Fruit fly (Drosophila melanogaster) whole organism, prepupa: ENCODE data around the gene Fpgs1.

Experiments used
- Blimp-1 ChIP-seq: fragments of 200-800 bp; sonication (Bioruptor generic); optimal IDR thresholded peaks from 3 replicates; lab custom pipeline; 2017; ENCODE audit warnings: missing biosample characterization, missing genetic modification characterization, mild to moderate bottlenecking, moderate library complexity, missing genetic modification reagents
- CG10631 ChIP-seq: fragments of 200-800 bp; sonication (Bioruptor generic); optimal IDR thresholded peaks from 2 replicates; lab custom pipeline; 2016; ENCODE audit warnings: missing biosample characterization, missing genetic modification characterization
- CG11294 ChIP-seq: fragments of 200-800 bp; sonication (Bioruptor generic); IDR thresholded peaks from 2 replicates; pipeline ENCODE4 v1.3.6; 2022; ENCODE audit warnings: missing biosample characterization, missing genetic modification characterization
- CG11762 ChIP-seq: fragments of 200-800 bp; sonication (Bioruptor generic); optimal IDR thresholded peaks from 3 replicates; lab custom pipeline; 2016; ENCODE audit warnings: missing biosample characterization, missing genetic modification characterization; ENCODE audit not compliant: insufficient read depth
- CG11902 ChIP-seq: fragments of 200-800 bp; sonication (Bioruptor generic); optimal IDR thresholded peaks from 3 replicates; lab custom pipeline; 2016; ENCODE audit warnings: missing biosample characterization, missing genetic modification characterization
- CG15336 ChIP-seq: fragments of 200-800 bp; sonication (Bioruptor generic); IDR thresholded peaks from 2 replicates; pipeline ENCODE4 v1.3.6; 2022; ENCODE audit warnings: missing biosample characterization, missing genetic modification characterization
- CG1621 ChIP-seq: fragments of 200-800 bp; sonication (Bioruptor generic); optimal IDR thresholded peaks from 3 replicates; lab custom pipeline; 2018; ENCODE audit warnings: missing biosample characterization, mild to moderate bottlenecking, missing genetic modification characterization
- CG31627 ChIP-seq: fragments of 200-800 bp; sonication (Bioruptor generic); optimal IDR thresholded peaks from 3 replicates; lab custom pipeline; 2016; ENCODE audit warnings: missing biosample characterization, missing genetic modification characterization
- CG32006 ChIP-seq: fragments of 200-800 bp; sonication (Bioruptor generic); optimal IDR thresholded peaks from 3 replicates; lab custom pipeline; 2017; ENCODE audit warnings: missing biosample characterization, mild to moderate bottlenecking, missing genetic modification characterization
- CG3919 ChIP-seq: fragments of 200-800 bp; sonication (Bioruptor generic); optimal IDR thresholded peaks from 3 replicates; lab custom pipeline; 2016; ENCODE audit warnings: missing biosample characterization, missing genetic modification characterization
- CG6163 ChIP-seq: fragments of 200-800 bp; sonication (Bioruptor generic); IDR thresholded peaks from 3 replicates; pipeline ENCODE4 v1.3.6; 2022; ENCODE audit warnings: missing biosample characterization, missing genetic modification characterization
- CG6276 ChIP-seq: fragments of 200-800 bp; sonication (Bioruptor generic); optimal IDR thresholded peaks from 2 replicates; lab custom pipeline; 2017; ENCODE audit warnings: missing biosample characterization, mild to moderate bottlenecking, missing genetic modification characterization
- CG6792 ChIP-seq: fragments of 200-800 bp; sonication (Bioruptor generic); optimal IDR thresholded peaks from 3 replicates; lab custom pipeline; 2016; ENCODE audit warnings: missing biosample characterization, missing genetic modification characterization
- CG6808 ChIP-seq: fragments of 200-800 bp; sonication (Bioruptor generic); optimal IDR thresholded peaks from 3 replicates; lab custom pipeline; 2017; ENCODE audit warnings: missing biosample characterization, missing genetic modification characterization, mild to moderate bottlenecking, moderate library complexity, missing genetic modification reagents
- CG8119 ChIP-seq: fragments of 200-800 bp; sonication (Bioruptor generic); IDR thresholded peaks from 3 replicates; pipeline ENCODE4 v1.3.6; 2022; ENCODE audit warnings: missing biosample characterization, missing genetic modification characterization
- CG9139 ChIP-seq: fragments of 200-800 bp; sonication (Bioruptor generic); optimal IDR thresholded peaks from 3 replicates; lab custom pipeline; 2017; ENCODE audit warnings: missing biosample characterization, mild to moderate bottlenecking, missing genetic modification characterization
- Eip78C ChIP-seq: fragments of 200-800 bp; sonication (Bioruptor generic); peaks from one replicate; lab custom pipeline; 2016; ENCODE audit warnings: missing biosample characterization, missing genetic modification characterization
- Eip93F ChIP-seq: fragments of 200-800 bp; sonication (Bioruptor generic); optimal IDR thresholded peaks from 2 replicates; lab custom pipeline; 2016; ENCODE audit warnings: missing biosample characterization, mild to moderate bottlenecking, missing genetic modification characterization
- Ets96B ChIP-seq: fragments of 200-800 bp; optimal IDR thresholded peaks from 2 replicates; lab custom pipeline; 2019; ENCODE audit warnings: missing biosample characterization, mild to moderate bottlenecking, missing genetic modification characterization, moderate library complexity
- Gug ChIP-seq: fragments of 200-800 bp; sonication (Bioruptor generic); IDR thresholded peaks from 2 replicates; pipeline ENCODE4 v1.3.6; 2022; ENCODE audit warnings: missing biosample characterization, missing genetic modification characterization
- Hr38 ChIP-seq: sonication (Bioruptor generic); optimal IDR thresholded peaks from 2 replicates; lab custom pipeline; 2016; ENCODE audit warnings: missing biosample characterization, missing genetic modification characterization
- Hr39 ChIP-seq: fragments of 200-800 bp; sonication (Bioruptor generic); optimal IDR thresholded peaks from 2 replicates; lab custom pipeline; 2016; ENCODE audit warnings: missing biosample characterization, missing genetic modification characterization
- Hr4 ChIP-seq: fragments of 200-800 bp; sonication (Bioruptor generic); optimal IDR thresholded peaks from 3 replicates; lab custom pipeline; 2016; ENCODE audit warnings: missing biosample characterization, missing genetic modification characterization
- Lpt ChIP-seq: fragments of 200-800 bp; sonication (Bioruptor generic); optimal IDR thresholded peaks from 3 replicates; lab custom pipeline; 2016; ENCODE audit warnings: missing biosample characterization, missing genetic modification characterization
- Met ChIP-seq: fragments of 200-800 bp; sonication (Bioruptor generic); optimal IDR thresholded peaks from 3 replicates; lab custom pipeline; 2016; ENCODE audit warnings: missing biosample characterization, missing genetic modification characterization
- Sox102F ChIP-seq: fragments of 200-800 bp; sonication (Bioruptor generic); optimal IDR thresholded peaks from 2 replicates; lab custom pipeline; 2016; ENCODE audit warnings: missing biosample characterization, mild to moderate bottlenecking, missing genetic modification characterization
- Sox14 ChIP-seq: fragments of 200-800 bp; sonication (Bioruptor generic); optimal IDR thresholded peaks from 3 replicates; lab custom pipeline; 2016; ENCODE audit warnings: missing biosample characterization, missing genetic modification characterization
- achi ChIP-seq: fragments of 200-800 bp; sonication (Bioruptor generic); optimal IDR thresholded peaks from 3 replicates; lab custom pipeline; 2016; ENCODE audit warnings: missing biosample characterization, missing genetic modification characterization
- acj6 ChIP-seq: fragments of 200-800 bp; sonication (Bioruptor generic); optimal IDR thresholded peaks from 3 replicates; lab custom pipeline; 2016; ENCODE audit warnings: missing biosample characterization, missing genetic modification characterization
- cyc ChIP-seq: fragments of 200-800 bp; sonication (Bioruptor generic); optimal IDR thresholded peaks from 3 replicates; lab custom pipeline; 2016; ENCODE audit warnings: missing biosample characterization, missing genetic modification characterization
- dac ChIP-seq: fragments of 200-800 bp; sonication (Bioruptor generic); optimal IDR thresholded peaks from 2 replicates; lab custom pipeline; 2017; ENCODE audit warnings: missing biosample characterization, mild to moderate bottlenecking, missing genetic modification characterization
- dsx ChIP-seq: fragments of 200-800 bp; optimal IDR thresholded peaks from 3 replicates; lab custom pipeline; 2019; ENCODE audit warnings: missing biosample characterization, mild to moderate bottlenecking, missing genetic modification characterization, moderate library complexity; ENCODE audit not compliant: poor library complexity, severe bottlenecking
- eg ChIP-seq: fragments of 200-800 bp; sonication (Bioruptor generic); IDR thresholded peaks from 3 replicates; pipeline ENCODE4 v1.3.6; 2022; ENCODE audit warnings: missing biosample characterization, missing genetic modification characterization
- fd59A ChIP-seq: fragments of 200-800 bp; sonication (Bioruptor generic); optimal IDR thresholded peaks from 2 replicates; lab custom pipeline; 2017; ENCODE audit warnings: missing biosample characterization, mild to moderate bottlenecking, missing genetic modification characterization, missing genetic modification reagents
- fd85E ChIP-seq: fragments of 200-800 bp; sonication (Bioruptor generic); optimal IDR thresholded peaks from 3 replicates; lab custom pipeline; 2016; ENCODE audit warnings: missing biosample characterization, missing genetic modification characterization
- fkh ChIP-seq: fragments of 200-800 bp; sonication (Bioruptor generic); optimal IDR thresholded peaks from 3 replicates; lab custom pipeline; 2017; ENCODE audit warnings: missing biosample characterization, mild to moderate bottlenecking, missing genetic modification characterization, moderate library complexity
- lz ChIP-seq: fragments of 200-800 bp; sonication (Bioruptor generic); optimal IDR thresholded peaks from 3 replicates; lab custom pipeline; 2016; ENCODE audit warnings: missing biosample characterization, missing genetic modification characterization
- net ChIP-seq: fragments of 200-800 bp; sonication (Bioruptor generic); optimal IDR thresholded peaks from 3 replicates; lab custom pipeline; 2016; ENCODE audit warnings: missing biosample characterization, missing genetic modification characterization
- spab ChIP-seq: fragments of 200-800 bp; sonication (Bioruptor generic); optimal IDR thresholded peaks from 2 replicates; lab custom pipeline; 2017; ENCODE audit warnings: missing biosample characterization, mild to moderate bottlenecking, missing genetic modification characterization, missing genetic modification reagents
- ss ChIP-seq, 2 experiments: fragments of 200-800 bp; sonication (Bioruptor generic); optimal IDR thresholded peaks; 2 replicates in 1 of 2; 3 replicates in 1 of 2; lab custom pipeline; 2017 to 2018; ENCODE audit warnings: mild to moderate bottlenecking in 2 of 2, missing biosample characterization in 2 of 2, missing genetic modification characterization in 2 of 2, moderate library complexity in 1 of 2
- svp ChIP-seq: fragments of 200-800 bp; sonication (Bioruptor generic); peaks from one replicate; lab custom pipeline; 2016; ENCODE audit warnings: missing biosample characterization, missing genetic modification characterization
- topi ChIP-seq: fragments of 200-800 bp; sonication (Bioruptor generic); optimal IDR thresholded peaks from 3 replicates; lab custom pipeline; 2016; ENCODE audit warnings: missing biosample characterization, missing genetic modification characterization
- vri ChIP-seq: fragments of 200-800 bp; sonication (Bioruptor generic); optimal IDR thresholded peaks from 3 replicates; lab custom pipeline; 2016; ENCODE audit warnings: missing biosample characterization, mild to moderate bottlenecking, missing genetic modification characterization

Gene Fpgs1

DNA sequence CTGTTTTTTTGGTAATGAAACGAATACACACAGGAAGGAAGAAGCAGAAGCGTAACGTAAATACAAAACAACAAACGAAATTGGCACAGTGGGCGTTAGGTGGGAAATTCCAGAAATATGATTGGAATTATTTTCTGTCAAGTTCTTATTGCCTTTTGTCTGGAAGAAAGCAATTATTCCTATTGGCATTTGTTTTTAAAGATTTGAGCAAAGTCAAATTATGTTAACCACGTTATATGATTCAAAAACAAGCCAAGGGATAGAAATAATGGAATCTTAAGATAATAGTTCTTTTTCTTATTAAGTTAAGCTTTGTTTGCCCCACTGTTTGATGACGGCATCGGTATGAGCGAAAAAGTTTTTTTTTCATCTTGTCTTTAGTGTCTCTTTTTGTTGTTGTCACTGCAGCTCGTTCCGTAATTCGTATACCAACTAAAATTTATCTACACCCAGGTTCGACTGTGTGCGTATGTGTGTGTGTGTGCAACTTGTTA is 32.1 kb upstream of the Fpgs1 start (continued):
- TF ChIP-seq net (GFP tag; lab: Kevin White, UChicago) (peak; percentile 98), fd59A (GFP tag; lab: Kevin White, UChicago) (peak; percentile 97), Sox102F (GFP tag; lab: Kevin White, UChicago) (peak; percentile 99), CG11902 (GFP tag; lab: Kevin White, UChicago) (peak; percentile 97), CG3919 (peak; percentile 97), Hr39 (GFP tag; lab: Kevin White, UChicago) (peak; percentile 99), CG32006 (GFP tag; lab: Kevin White, UChicago) (peak; percentile 99), CG11762 (GFP tag; lab: Kevin White, UChicago) (peak; percentile 99), CG6276 (GFP tag; lab: Kevin White, UChicago) (peak; percentile 98), CG10631 (GFP tag; lab: Kevin White, UChicago) (peak; percentile 98), Hr38 (GFP tag; lab: Kevin White, UChicago) (peak; percentile 51), Gug (GFP tag; lab: Robert Waterston, UW) (peak; percentile 96), CG31627 (GFP tag; lab: Kevin White, UChicago) (peak; percentile 99), eg (GFP tag; lab: Robert Waterston, UW) (peak; percentile 97), acj6 (GFP tag; lab: Kevin White, UChicago) (peak; percentile 98), fd85E (GFP tag; lab: Kevin White, UChicago) (peak; percentile 90), CG11294 (GFP tag; lab: Robert Waterston, UW) (peak; percentile 95), dac (GFP tag; lab: Kevin White, UChicago) (peak; percentile 98), vri (GFP tag; lab: Kevin White, UChicago) (peak; percentile 92), Sox14 (GFP tag; lab: Kevin White, UChicago) (peak; percentile 99)
- TF ChIP-seq, all 60 proteins: peak for 60

dm6 chrX:12580040-12580497 is 31.6 kb upstream of the Fpgs1 start:
- TF ChIP-seq lz (GFP tag; lab: Kevin White, UChicago): no peak
- no peak for TF ChIP-seq CG6792
- peak; percentile 73 for TF ChIP-seq CG6163 (GFP tag; lab: Robert Waterston, UW)
- peak; percentile 86 for TF ChIP-seq vri (GFP tag; lab: Kevin White, UChicago)
- peak; percentile 13 for TF ChIP-seq Eip78C
- TF ChIP-seq ss (GFP tag; optimal IDR thresholded peaks at IDR 0.05; lab: Kevin White, UChicago): peak; percentile 22 to 65

DNA sequence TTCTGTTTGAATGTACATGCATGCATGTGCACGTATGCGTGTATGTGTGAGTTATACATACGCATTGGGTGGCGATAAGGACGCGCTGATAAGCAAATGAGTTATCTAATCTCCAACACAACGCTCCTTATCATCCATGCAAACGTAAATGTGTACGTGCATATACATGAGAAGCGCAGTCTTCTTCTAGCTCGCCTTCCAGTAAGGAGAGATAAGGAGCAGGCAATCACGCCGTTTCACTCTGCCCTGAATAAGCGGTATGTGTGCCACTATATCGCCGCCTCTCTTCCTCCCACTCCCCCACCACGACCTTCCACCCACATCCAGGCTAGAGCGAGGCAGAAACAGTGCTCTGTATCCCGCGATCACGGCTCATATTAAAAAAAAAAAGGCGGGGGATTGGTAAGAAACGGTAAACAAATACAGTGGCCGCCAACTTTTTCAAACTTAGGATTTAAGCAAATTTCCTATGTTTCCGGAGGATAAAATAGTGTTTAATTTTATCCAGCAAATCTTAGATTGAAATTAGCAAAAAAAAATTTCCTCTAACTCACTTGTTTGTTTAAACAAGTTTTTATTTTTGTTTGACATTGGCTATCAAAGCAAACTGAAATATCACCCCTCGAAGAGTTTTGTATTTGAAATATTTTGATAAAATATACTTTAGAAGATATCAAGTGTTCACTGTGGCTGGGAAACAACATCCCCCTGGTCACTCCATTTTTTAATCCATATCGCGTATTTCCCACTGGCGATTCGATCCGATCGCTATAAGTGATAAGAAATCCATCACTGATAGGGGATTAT is 31.0 kb upstream of the Fpgs1 start:
- no peak for TF ChIP-seq net (GFP tag; lab: Kevin White, UChicago)
- TF ChIP-seq Met: peak; percentile 4
- TF ChIP-seq CG3919: no peak
- TF ChIP-seq topi (GFP tag; lab: Kevin White, UChicago): no peak
- TF ChIP-seq CG11902 (GFP tag; lab: Kevin White, UChicago): peak; percentile 14
- TF ChIP-seq Hr4 (GFP tag; lab: Kevin White, UChicago): peak; percentile 19
- TF ChIP-seq CG6808 (GFP tag; lab: Kevin White, UChicago): no peak
- TF ChIP-seq Gug (GFP tag; lab: Robert Waterston, UW): no peak
- no peak for TF ChIP-seq CG11762 (GFP tag; lab: Kevin White, UChicago)
- TF ChIP-seq Blimp-1 (GFP tag; lab: Kevin White, UChicago): no peak
- no peak for TF ChIP-seq CG1621 (tag; lab: Kevin White, UChicago)
- peak; percentile 98 for TF ChIP-seq svp (GFP tag; lab: Kevin White, UChicago)
- TF ChIP-seq Eip93F: no peak
- TF ChIP-seq Lpt (GFP tag; lab: Kevin White, UChicago): no peak
- peak; percentile 33 for TF ChIP-seq achi (GFP tag; lab: Kevin White, UChicago)
- peak; percentile 26 for TF ChIP-seq CG6276 (GFP tag; lab: Kevin White, UChicago)
- TF ChIP-seq lz (GFP tag; lab: Kevin White, UChicago): no peak
- peak; percentile 30 for TF ChIP-seq CG10631 (GFP tag; lab: Kevin White, UChicago)
- peak; percentile 79 for TF ChIP-seq Eip78C
- no peak for TF ChIP-seq cyc (GFP tag; lab: Kevin White, UChicago)
- no peak for TF ChIP-seq fd59A (GFP tag; lab: Kevin White, UChicago)
- no peak for TF ChIP-seq fkh
- no peak for TF ChIP-seq dsx (GFP tag; lab: Kevin White, UChicago)
- TF ChIP-seq Hr38 (GFP tag; lab: Kevin White, UChicago): no peak
- no peak for TF ChIP-seq Ets96B
- no peak; the same call in 2 of the 3 replicates for TF ChIP-seq CG8119 (GFP tag; lab: Robert Waterston, UW)
- no peak for TF ChIP-seq CG9139 (GFP tag; lab: Kevin White, UChicago)
- no peak for TF ChIP-seq Sox14 (GFP tag; lab: Kevin White, UChicago)
- no peak for TF ChIP-seq spab
- no peak for TF ChIP-seq Sox102F (GFP tag; lab: Kevin White, UChicago)
- TF ChIP-seq CG15336 (GFP tag; lab: Robert Waterston, UW): 0 out of 2 replicates have a peak, but pooled peaks have one; percentile 33
